Fruit fly (Drosophila melanogaster): ENCODE data around the gene CG4229.

Gene CG4229

DNA sequence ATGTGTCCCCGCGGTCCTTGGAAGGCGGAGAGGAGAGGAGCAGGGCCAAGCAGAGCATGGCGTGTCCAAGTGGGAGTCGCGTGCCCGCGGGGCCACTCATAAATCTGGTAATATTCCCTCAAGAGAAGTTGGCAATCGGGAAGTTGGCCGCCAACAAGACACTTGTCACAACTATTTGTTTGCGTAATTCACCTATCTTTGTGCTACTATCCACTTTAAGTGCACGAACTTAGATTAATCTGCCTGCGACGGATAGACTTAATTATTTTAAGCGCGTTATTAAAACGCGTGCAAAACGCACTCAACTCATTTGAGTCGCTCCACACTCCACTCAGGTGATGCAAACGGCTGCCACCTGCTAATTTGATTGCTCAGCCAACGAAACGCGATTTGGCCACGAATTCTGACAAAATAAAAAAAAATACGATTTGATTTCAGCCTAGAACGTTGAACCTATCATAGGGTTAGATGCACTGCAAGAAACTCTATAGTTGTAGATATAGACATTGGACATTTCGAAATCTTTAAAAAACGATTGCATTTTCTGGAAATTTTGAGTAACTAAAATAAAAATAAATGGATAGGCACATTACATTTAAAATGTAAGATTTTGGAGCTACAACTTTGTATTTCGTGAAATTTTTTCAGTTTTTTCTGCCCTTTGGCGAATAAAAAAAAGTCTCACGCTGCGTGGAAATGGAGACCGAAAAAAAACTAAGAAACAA, 14.6 kb downstream of the CG4229 start (continued):
- TF ChIP-seq CG30403 (GFP tag; optimal IDR thresholded peaks at IDR 0.05) (peak; percentile 59), Dad (GFP tag; optimal IDR thresholded peaks at IDR 0.05) (no peak), Ada2b (GFP tag; IDR thresholded peaks at IDR 0.05) (peak; percentile 48), NC2β (GFP tag; optimal IDR thresholded peaks at IDR 0.05) (no peak), sisA (GFP tag; IDR thresholded peaks at IDR 0.05) (no peak; the same call in 1 of the 2 replicates), lola (GFP tag; optimal IDR thresholded peaks at IDR 0.05) (peak in 1 of 3 experiments; percentile 14), CG10431 (GFP tag; optimal IDR thresholded peaks at IDR 0.05) (peak; percentile 5), CG11398 (GFP tag; optimal IDR thresholded peaks at IDR 0.05) (no peak), Nf-YB (GFP tag; optimal IDR thresholded peaks at IDR 0.05) (peak; percentile 3), Hr51 (GFP tag; optimal IDR thresholded peaks at IDR 0.05) (peak; percentile 33 to 65), otp (GFP tag; IDR thresholded peaks at IDR 0.05) (0 out of 3 replicates have a peak, but pooled peaks have one; percentile 14), bbx (GFP tag; IDR thresholded peaks at IDR 0.05; ENCODE audit: partially characterized antibody) (no peak), CG2875 (GFP tag; optimal IDR thresholded peaks at IDR 0.05) (no peak), odd (GFP tag; optimal IDR thresholded peaks at IDR 0.05) (no peak), CG15601 (tag; optimal IDR thresholded peaks at IDR 0.05) (no peak), CG13287 (GFP tag; IDR thresholded peaks at IDR 0.05; ENCODE audit: partially characterized antibody) (no peak), al (GFP tag; IDR thresholded peaks at IDR 0.05) (peak; percentile 77), Lpt (GFP tag; optimal IDR thresholded peaks at IDR 0.05) (no peak), Elba2 (GFP tag; optimal IDR thresholded peaks at IDR 0.05) (no peak), CG6689 (GFP tag; IDR thresholded peaks at IDR 0.05) (peak; percentile 64; the same call in 1 of the 2 replicates), Ssrp (tag; optimal IDR thresholded peaks at IDR 0.05) (no peak), dmrt11E (tag; optimal IDR thresholded peaks at IDR 0.05) (peak; percentile 17), CG2199 (GFP tag; IDR thresholded peaks at IDR 0.05) (no peak), tx (GFP tag; optimal IDR thresholded peaks at IDR 0.05) (peak; percentile 16), bsh (GFP tag; optimal IDR thresholded peaks at IDR 0.05) (peak in 1 of 2 experiments; percentile 47), D19A (tag; optimal IDR thresholded peaks at IDR 0.05) (peak; percentile 12), nmo (GFP tag; optimal IDR thresholded peaks at IDR 0.05) (peak; percentile 39), Fer2 (tag; optimal IDR thresholded peaks at IDR 0.05) (peak; percentile 1), prd (optimal IDR thresholded peaks at IDR 0.05) (no peak), prd (GFP tag; IDR thresholded peaks at IDR 0.05) (peak; percentile 69), Taf1 (GFP tag; IDR thresholded peaks at IDR 0.05) (no peak), eyg (GFP tag; optimal IDR thresholded peaks at IDR 0.05) (no peak), Dfd (GFP tag; optimal IDR thresholded peaks at IDR 0.05) (no peak), CG17186 (GFP tag; optimal IDR thresholded peaks at IDR 0.05) (no peak), mld (GFP tag; IDR thresholded peaks at IDR 0.05; ENCODE audit: partially characterized antibody) (no peak), CG14441 (GFP tag; IDR thresholded peaks at IDR 0.05) (peak; percentile 62), dmrt99B (tag; optimal IDR thresholded peaks at IDR 0.05) (peak; percentile 46), Hr78 (GFP tag; optimal IDR thresholded peaks at IDR 0.05) (no peak), trh (GFP tag; optimal IDR thresholded peaks at IDR 0.05) (no peak), Aef1 (GFP tag; IDR thresholded peaks at IDR 0.05) (peak; percentile 47; the same call in 2 of the 3 replicates), sr (GFP tag; IDR thresholded peaks at IDR 0.05) (no peak), usp (GFP tag; optimal IDR thresholded peaks at IDR 0.05) (no peak), CG13296 (GFP tag; optimal IDR thresholded peaks at IDR 0.05) (peak; percentile 42), CG31365 (tag; optimal IDR thresholded peaks at IDR 0.05) (no peak), CG7556 (GFP tag; optimal IDR thresholded peaks at IDR 0.05) (peak; percentile 55), CG34422 (GFP tag; IDR thresholded peaks at IDR 0.05) (0 out of 3 replicates have a peak, but pooled peaks have one; percentile 33), cas (GFP tag; IDR thresholded peaks at IDR 0.05) (peak; percentile 55; the same call in 1 of the 2 replicates), CG4328 (GFP tag; optimal IDR thresholded peaks at IDR 0.05) (no peak), CG15514 (GFP tag; optimal IDR thresholded peaks at IDR 0.05) (peak; percentile 20)
